Worm (Caenorhabditis elegans) whole organism, late embryonic: ENCODE measurements around the gene F54F2.9.
A peak's percentile ranks its signal among the peaks of the same experiment; 100 is the strongest.

ENCODE experiments used
- C08G9.2 ChIP-seq: sonication (generic microtip); optimal IDR thresholded peaks from 2 replicates; lab custom pipeline; 2016; ENCODE audit warnings: mild to moderate bottlenecking, missing genetic modification characterization, moderate library complexity, missing compliant biosample characterization
- C38D4.7 ChIP-seq: fragments of 200-800 bp; sonication (Bioruptor generic); optimal IDR thresholded peaks from 2 replicates; lab custom pipeline; 2018; ENCODE audit warnings: mild to moderate bottlenecking, missing genetic modification characterization, moderate library complexity, missing compliant biosample characterization
- F13H6.1 ChIP-seq: sonication (generic microtip); optimal IDR thresholded peaks from 2 replicates; lab custom pipeline; 2016; ENCODE audit warnings: missing genetic modification characterization, missing compliant biosample characterization
- K02D7.2 ChIP-seq: sonication (generic microtip); optimal IDR thresholded peaks from 2 replicates; lab custom pipeline; 2017; ENCODE audit warnings: mild to moderate bottlenecking, missing genetic modification characterization, missing compliant biosample characterization
- ama-1 ChIP-seq: fragments of 150-350 bp; optimal IDR thresholded peaks from 2 replicates; lab custom pipeline; 2014
- ceh-14 ChIP-seq: sonication (generic microtip); optimal IDR thresholded peaks from 2 replicates; lab custom pipeline; 2016; ENCODE audit warnings: missing genotype, missing genetic modification characterization, missing compliant biosample characterization
- ceh-19 ChIP-seq: fragments of 200-800 bp; sonication (Bioruptor generic); optimal IDR thresholded peaks from 2 replicates; lab custom pipeline; 2018; ENCODE audit warnings: mild to moderate bottlenecking, missing genetic modification characterization, missing compliant biosample characterization
- ceh-2 ChIP-seq: sonication (generic microtip); optimal IDR thresholded peaks from 2 replicates; lab custom pipeline; 2016; ENCODE audit warnings: missing genotype, missing genetic modification characterization, missing compliant biosample characterization
- ceh-22 ChIP-seq: sonication (generic microtip); optimal IDR thresholded peaks from 2 replicates; lab custom pipeline; 2017; ENCODE audit warnings: missing biosample characterization, missing genetic modification characterization
- ceh-31 ChIP-seq: sonication (generic microtip); optimal IDR thresholded peaks from 2 replicates; lab custom pipeline; 2016; ENCODE audit warnings: missing genetic modification characterization, missing compliant biosample characterization
- ceh-34 ChIP-seq: sonication (generic microtip); optimal IDR thresholded peaks from 2 replicates; lab custom pipeline; 2016; ENCODE audit warnings: mild to moderate bottlenecking, missing genetic modification characterization, missing compliant biosample characterization
- ceh-45 ChIP-seq: fragments of 200-800 bp; sonication (Bioruptor generic); IDR thresholded peaks from 2 replicates; pipeline ENCODE4 v1.3.6; 2022; ENCODE audit warnings: missing genetic modification reagents, missing genetic modification characterization, missing compliant biosample characterization
- ceh-6 ChIP-seq: fragments of 200-800 bp; sonication (Bioruptor generic); optimal IDR thresholded peaks from 2 replicates; lab custom pipeline; 2018; ENCODE audit warnings: mild to moderate bottlenecking, missing genetic modification characterization, missing compliant biosample characterization
- ceh-9 ChIP-seq: sonication (generic microtip); optimal IDR thresholded peaks from 2 replicates; lab custom pipeline; 2016; ENCODE audit warnings: mild to moderate bottlenecking, missing genetic modification characterization, inconsistent platforms, missing compliant biosample characterization
- che-1 ChIP-seq: sonication (generic microtip); optimal IDR thresholded peaks from 2 replicates; lab custom pipeline; 2016; ENCODE audit warnings: mild to moderate bottlenecking, missing genetic modification characterization, missing compliant biosample characterization
- dmd-4 ChIP-seq: sonication (generic microtip); optimal IDR thresholded peaks from 2 replicates; lab custom pipeline; 2016; ENCODE audit warnings: borderline replicate concordance, missing genetic modification characterization, missing compliant biosample characterization
- dve-1 ChIP-seq: sonication (generic microtip); optimal IDR thresholded peaks from 2 replicates; lab custom pipeline; 2017; ENCODE audit warnings: antibody characterized with exemption, mild to moderate bottlenecking, missing genetic modification characterization, missing compliant biosample characterization
- elt-2 ChIP-seq: sonication (generic microtip); optimal IDR thresholded peaks from 2 replicates; lab custom pipeline; 2016; ENCODE audit warnings: missing genetic modification reagents, missing genetic modification characterization, missing compliant biosample characterization
- ets-4 ChIP-seq: sonication (generic microtip); optimal IDR thresholded peaks from 2 replicates; lab custom pipeline; 2016; ENCODE audit warnings: missing genetic modification characterization, missing compliant biosample characterization
- eyg-1 ChIP-seq: sonication (generic microtip); optimal IDR thresholded peaks from 2 replicates; lab custom pipeline; 2016; ENCODE audit warnings: missing genotype, missing genetic modification characterization, missing compliant biosample characterization
- fax-1 ChIP-seq: sonication (generic microtip); optimal IDR thresholded peaks from 2 replicates; lab custom pipeline; 2016; ENCODE audit warnings: missing genotype, missing genetic modification characterization, missing compliant biosample characterization
- fkh-6 ChIP-seq: sonication (generic microtip); optimal IDR thresholded peaks from 2 replicates; lab custom pipeline; 2016; ENCODE audit warnings: missing genetic modification characterization, missing compliant biosample characterization
- hlh-13 ChIP-seq: fragments of 200-800 bp; sonication (Bioruptor generic); optimal IDR thresholded peaks from 2 replicates; lab custom pipeline; 2018; ENCODE audit warnings: mild to moderate bottlenecking, missing genetic modification characterization, missing compliant biosample characterization
- hlh-15 ChIP-seq: sonication (generic microtip); optimal IDR thresholded peaks from 2 replicates; lab custom pipeline; 2016; ENCODE audit warnings: missing genetic modification characterization, missing compliant biosample characterization
- hlh-30 ChIP-seq: sonication (generic microtip); optimal IDR thresholded peaks from 2 replicates; lab custom pipeline; 2017; ENCODE audit warnings: antibody characterized with exemption, missing genetic modification characterization, missing compliant biosample characterization; ENCODE audit not compliant: insufficient read depth
- hlh-6 ChIP-seq: sonication (generic microtip); optimal IDR thresholded peaks from 2 replicates; lab custom pipeline; 2016; ENCODE audit warnings: missing genotype, missing genetic modification characterization, missing compliant biosample characterization
- hlh-8 ChIP-seq: sonication (generic microtip); optimal IDR thresholded peaks from 2 replicates; lab custom pipeline; 2016; ENCODE audit warnings: missing genotype, missing genetic modification characterization, missing compliant biosample characterization
- lim-6 ChIP-seq: sonication (generic microtip); optimal IDR thresholded peaks from 2 replicates; lab custom pipeline; 2016; ENCODE audit warnings: missing genetic modification characterization, missing compliant biosample characterization
- nfya-1 ChIP-seq: sonication (generic microtip); optimal IDR thresholded peaks from 2 replicates; lab custom pipeline; 2017; ENCODE audit warnings: missing genetic modification characterization, mild to moderate bottlenecking, missing compliant biosample characterization, antibody characterized with exemption, moderate library complexity
- nhr-11 ChIP-seq: fragments of 150-350 bp; optimal IDR thresholded peaks from 2 replicates; lab custom pipeline; 2014; ENCODE audit warnings: missing biosample characterization, missing genetic modification characterization
- nhr-232 ChIP-seq: sonication (generic microtip); optimal IDR thresholded peaks from 2 replicates; lab custom pipeline; 2016; ENCODE audit warnings: missing genetic modification characterization, missing compliant biosample characterization
- npax-4 ChIP-seq: sonication (generic microtip); optimal IDR thresholded peaks from 2 replicates; lab custom pipeline; 2016; ENCODE audit warnings: missing genetic modification characterization, missing compliant biosample characterization
- pat-9 ChIP-seq: fragments of 200-800 bp; sonication (Bioruptor generic); optimal IDR thresholded peaks from 2 replicates; lab custom pipeline; 2018; ENCODE audit warnings: mild to moderate bottlenecking, missing genetic modification characterization, moderate library complexity, missing compliant biosample characterization
- pax-1 ChIP-seq: fragments of 150-350 bp; optimal IDR thresholded peaks from 2 replicates; lab custom pipeline; 2014; ENCODE audit warnings: missing biosample characterization, missing genetic modification characterization
- pha-4 ChIP-seq: fragments of 150-350 bp; optimal IDR thresholded peaks from 2 replicates; lab custom pipeline; 2018; ENCODE audit warnings: missing biosample characterization, missing genetic modification reagents, missing genetic modification characterization
- pros-1 ChIP-seq: fragments of 150-350 bp; optimal IDR thresholded peaks from 2 replicates; lab custom pipeline; 2014; ENCODE audit warnings: missing biosample characterization, missing genetic modification reagents, missing genetic modification characterization
- sdc-2 ChIP-seq: sonication (generic microtip); optimal IDR thresholded peaks from 2 replicates; lab custom pipeline; 2016; ENCODE audit warnings: missing genotype, missing genetic modification characterization, missing compliant biosample characterization
- sox-4 ChIP-seq: sonication (generic microtip); optimal IDR thresholded peaks from 2 replicates; lab custom pipeline; 2017; ENCODE audit warnings: mild to moderate bottlenecking, missing genetic modification characterization, inconsistent platforms, missing compliant biosample characterization
- syd-9 ChIP-seq: sonication (generic microtip); optimal IDR thresholded peaks from 2 replicates; lab custom pipeline; 2016; ENCODE audit warnings: mild to moderate bottlenecking, missing genetic modification characterization, moderate library complexity, missing compliant biosample characterization
- tbx-2 ChIP-seq: sonication (generic microtip); optimal IDR thresholded peaks from 2 replicates; lab custom pipeline; 2016; ENCODE audit warnings: missing genetic modification characterization, missing compliant biosample characterization
- tbx-7 ChIP-seq: sonication (generic microtip); optimal IDR thresholded peaks from 2 replicates; lab custom pipeline; 2016; ENCODE audit warnings: missing genotype, missing genetic modification characterization, missing compliant biosample characterization
- ttx-3 ChIP-seq: sonication (generic microtip); optimal IDR thresholded peaks from 2 replicates; lab custom pipeline; 2016; ENCODE audit warnings: missing genetic modification reagents, missing genetic modification characterization, missing compliant biosample characterization
- unc-3 ChIP-seq, 2 experiments: fragments of 200-800 bp in 1 of 2; sonication (Bioruptor generic) in 1 of 2; sonication (generic microtip) in 1 of 2; conservative IDR thresholded peaks in 1 of 2; optimal IDR thresholded peaks in 1 of 2; 2 replicates each; pipeline versions ENCODE4 v1.3.6 to Lab custom; 2016 to 2022; ENCODE audit warnings: missing compliant biosample characterization in 2 of 2, missing genetic modification characterization in 2 of 2, missing genetic modification reagents in 1 of 2
- unc-42 ChIP-seq: sonication (generic microtip); optimal IDR thresholded peaks from 2 replicates; lab custom pipeline; 2016; ENCODE audit warnings: missing genotype, missing genetic modification characterization, missing compliant biosample characterization
- unc-55 ChIP-seq: sonication (generic microtip); optimal IDR thresholded peaks from 2 replicates; lab custom pipeline; 2017; ENCODE audit warnings: missing biosample characterization, missing genetic modification reagents, missing genetic modification characterization
- unc-86 ChIP-seq: sonication (generic microtip); optimal IDR thresholded peaks from 2 replicates; lab custom pipeline; 2016; ENCODE audit warnings: missing genetic modification characterization, missing compliant biosample characterization
- zip-5 ChIP-seq: sonication (generic microtip); optimal IDR thresholded peaks from 2 replicates; lab custom pipeline; 2016; ENCODE audit warnings: missing genetic modification characterization, missing compliant biosample characterization

Gene F54F2.9

ce11 chrIII:8797211-8797733, 29.8 kb downstream of the F54F2.9 start (continued):
- TF ChIP-seq lim-6 (tag; lab: Kevin White, UChicago): no peak
- no peak for TF ChIP-seq hlh-13
- TF ChIP-seq pros-1 (tag; lab: Kevin White, UChicago): no peak
- no peak for TF ChIP-seq fax-1 (tag; lab: Kevin White, UChicago)
- TF ChIP-seq sdc-2 (tag; lab: Kevin White, UChicago): no peak
- TF ChIP-seq npax-4 (tag; lab: Kevin White, UChicago): no peak
- no peak for TF ChIP-seq ceh-19 (GFP tag; lab: Kevin White, UChicago)
- TF ChIP-seq dve-1 (tag; lab: Kevin White, UChicago): no peak
- TF ChIP-seq ceh-9: no peak
- TF ChIP-seq eyg-1 (tag; lab: Kevin White, UChicago): no peak
- no peak for TF ChIP-seq C08G9.2 (tag; lab: Kevin White, UChicago)
- TF ChIP-seq tbx-2 (tag; lab: Kevin White, UChicago): peak; percentile 23
- peak; percentile 19 for TF ChIP-seq hlh-30 (tag; lab: Kevin White, UChicago)
- no peak for TF ChIP-seq nhr-232 (tag; lab: Kevin White, UChicago)
- TF ChIP-seq hlh-8 (tag; lab: Kevin White, UChicago): no peak
- TF ChIP-seq nhr-11 (tag; lab: Kevin White, UChicago): no peak
- TF ChIP-seq unc-3 (GFP tag; conservative IDR thresholded peaks at IDR 0.05; lab: Robert Waterston, UW): no peak
- no peak for TF ChIP-seq unc-3 (tag; optimal IDR thresholded peaks at IDR 0.05; lab: Kevin White, UChicago)
- no peak for TF ChIP-seq hlh-15 (tag; lab: Kevin White, UChicago)
- no peak for TF ChIP-seq pat-9
- no peak for TF ChIP-seq tbx-7 (tag; lab: Kevin White, UChicago)
- TF ChIP-seq ceh-31: peak; percentile 50
- peak; percentile 65 for TF ChIP-seq elt-2 (tag; lab: Kevin White, UChicago)
- TF ChIP-seq nfya-1: peak; percentile 66
- TF ChIP-seq hlh-6 (tag; lab: Kevin White, UChicago): no peak
- no peak for TF ChIP-seq ceh-45 (GFP tag; lab: Robert Waterston, UW)
- no peak for TF ChIP-seq ceh-14 (tag; lab: Kevin White, UChicago)
- no peak for TF ChIP-seq ceh-6 (GFP tag; lab: Kevin White, UChicago)

DNA sequence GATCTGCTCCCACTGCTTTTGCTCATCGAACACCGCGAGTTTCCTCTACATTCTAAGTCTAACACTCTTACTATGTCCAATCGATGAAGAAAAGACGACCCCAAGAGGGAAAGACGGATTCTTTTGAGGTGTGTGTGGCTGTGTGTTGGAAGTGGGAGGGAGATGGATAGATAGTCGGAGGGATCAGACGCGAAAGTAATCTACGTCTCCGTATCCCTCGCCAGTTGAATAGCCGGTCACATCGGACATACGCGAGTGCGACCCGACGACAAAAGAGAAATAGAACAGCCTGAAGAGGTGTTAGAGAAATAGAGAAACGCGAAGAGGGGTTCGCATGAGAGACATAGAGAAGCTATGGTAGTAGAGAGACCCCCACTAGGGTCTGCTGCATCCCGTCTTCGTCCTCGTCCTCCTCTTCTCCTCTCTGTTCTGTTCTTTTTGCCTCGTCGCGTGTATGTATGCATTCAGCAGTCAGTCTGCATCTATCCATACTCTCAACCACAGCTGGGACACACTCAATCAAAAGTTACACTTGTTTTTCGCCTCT, 31.4 kb downstream of the F54F2.9 start:
- TF ChIP-seq ceh-45 (GFP tag; lab: Robert Waterston, UW) (no peak), ama-1 (lab: Kevin White, UChicago) (no peak), ceh-6 (GFP tag; lab: Kevin White, UChicago) (no peak), sox-4 (tag; lab: Kevin White, UChicago) (no peak), zip-5 (tag; lab: Kevin White, UChicago) (no peak), pha-4 (tag; lab: Kevin White, UChicago) (no peak), sdc-2 (tag; lab: Kevin White, UChicago) (peak; percentile 10), ceh-34 (tag; lab: Kevin White, UChicago) (peak; percentile 93), syd-9 (tag; lab: Kevin White, UChicago) (peak; percentile 73), elt-2 (tag; lab: Kevin White, UChicago) (peak; percentile 17), fkh-6 (tag; lab: Kevin White, UChicago) (no peak), ceh-2 (peak; percentile 54), fax-1 (tag; lab: Kevin White, UChicago) (no peak), ttx-3 (tag; lab: Kevin White, UChicago) (no peak), unc-3 (GFP tag; conservative IDR thresholded peaks at IDR 0.05; lab: Robert Waterston, UW) (no peak), unc-3 (tag; optimal IDR thresholded peaks at IDR 0.05; lab: Kevin White, UChicago) (peak; percentile 17), eyg-1 (tag; lab: Kevin White, UChicago) (no peak), che-1 (peak; percentile 10), unc-55 (GFP tag; lab: Kevin White, UChicago) (peak; percentile 91), pax-1 (tag; lab: Kevin White, UChicago) (no peak), hlh-13 (no peak), unc-42 (peak; percentile 69), nhr-232 (tag; lab: Kevin White, UChicago) (no peak), npax-4 (tag; lab: Kevin White, UChicago) (no peak), hlh-15 (tag; lab: Kevin White, UChicago) (no peak), ceh-22 (no peak), tbx-7 (tag; lab: Kevin White, UChicago) (peak; percentile 17), ceh-31 (peak; percentile 92), ceh-19 (GFP tag; lab: Kevin White, UChicago) (no peak), hlh-8 (tag; lab: Kevin White, UChicago) (peak; percentile 55), K02D7.2 (tag; lab: Kevin White, UChicago) (no peak), unc-86 (tag; lab: Kevin White, UChicago) (no peak), pat-9 (no peak), ets-4 (tag; lab: Kevin White, UChicago) (peak; percentile 25), C38D4.7 (GFP tag; lab: Kevin White, UChicago) (no peak), F13H6.1 (tag; lab: Kevin White, UChicago) (peak; percentile 83), dmd-4 (tag; lab: Kevin White, UChicago) (peak; percentile 6)
